Worm (Caenorhabditis elegans): ENCODE data around the gene Y57G11C.23.
A peak's percentile ranks its signal among the peaks of the same experiment; 100 is the strongest.
"Not testable (repeated sequence)": the region's sequence is repeated elsewhere in the genome, so short reads cannot be mapped to it uniquely, and the experiment has no call there.

Gene Y57G11C.23

ce11 chrIV:14862147-14862546 is 556 bp upstream of the Y57G11C.23 start, which contains the start of gene Y57G11C.38:
Gene Y57G11C.38 (plus strand): TSS chrIV:14862447.
- TF ChIP-seq unc-39 (tag; optimal IDR thresholded peaks at IDR 0.05) (no peak), pqm-1 (tag; optimal IDR thresholded peaks at IDR 0.05) (no peak), ceh-9 (tag; optimal IDR thresholded peaks at IDR 0.05) (no peak), egl-27 (tag; optimal IDR thresholded peaks at IDR 0.05) (no peak), mdl-1 (tag; optimal IDR thresholded peaks at IDR 0.05) (no peak), elt-3 (tag; optimal IDR thresholded peaks at IDR 0.05) (no peak), lin-39 (tag; optimal IDR thresholded peaks at IDR 0.05) (no peak), nfya-1 (tag; optimal IDR thresholded peaks at IDR 0.05; ENCODE audit: insufficient read depth) (no peak), nhr-11 (tag; optimal IDR thresholded peaks at IDR 0.05) (no peak), fkh-10 (GFP tag; optimal IDR thresholded peaks at IDR 0.05) (no peak), nhr-77 (tag; optimal IDR thresholded peaks at IDR 0.05) (no peak), lin-15B (tag; optimal IDR thresholded peaks at IDR 0.05) (no peak), R02D3.7 (tag; optimal IDR thresholded peaks at IDR 0.05) (no peak), snpc-4 (tag; optimal IDR thresholded peaks at IDR 0.05) (no peak), nhr-12 (tag; optimal IDR thresholded peaks at IDR 0.05) (no peak), ztf-4 (tag; optimal IDR thresholded peaks at IDR 0.05) (no peak), nhr-25 (tag; optimal IDR thresholded peaks at IDR 0.05) (no peak)

DNA sequence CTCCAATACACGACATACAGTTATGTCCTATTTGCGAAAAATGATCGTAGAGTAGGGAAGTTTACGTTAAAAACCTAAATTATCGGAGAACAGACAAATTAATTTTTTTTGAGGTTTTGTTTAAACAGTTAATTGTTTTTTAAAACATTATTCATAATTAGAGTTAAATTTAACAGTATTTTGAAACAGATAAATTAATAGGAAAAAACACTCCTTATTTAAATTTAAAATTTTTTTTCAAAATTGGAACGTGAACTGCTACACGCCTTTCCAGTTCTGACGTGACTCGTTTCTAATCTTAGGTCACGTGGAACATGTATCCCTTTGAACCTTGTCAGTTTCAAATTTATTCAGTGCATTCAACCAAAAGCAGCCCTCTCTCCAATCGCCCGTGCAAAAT is 7.9 kb downstream of the Y57G11C.23 start, which contains the start of gene Y57G11C.52:
Gene Y57G11C.52, plus strand, starts transcription at position 301 of the 400 bp plus-strand sequence.
- TF ChIP-seq zag-1 (tag; optimal IDR thresholded peaks at IDR 0.05) (no peak), nhr-11 (tag; optimal IDR thresholded peaks at IDR 0.05) (no peak), eor-1 (tag; optimal IDR thresholded peaks at IDR 0.05) (no peak), nhr-77 (tag; optimal IDR thresholded peaks at IDR 0.05) (no peak), ceh-28 (tag; optimal IDR thresholded peaks at IDR 0.05) (no peak), fos-1 (tag; optimal IDR thresholded peaks at IDR 0.05) (no peak), egl-27 (tag; optimal IDR thresholded peaks at IDR 0.05) (no peak), R02D3.7 (tag; optimal IDR thresholded peaks at IDR 0.05) (no peak), unc-62 (GFP tag; optimal IDR thresholded peaks at IDR 0.05) (no peak), snpc-4 (tag; optimal IDR thresholded peaks at IDR 0.05) (no peak), fkh-10 (GFP tag; optimal IDR thresholded peaks at IDR 0.05) (no peak)

ce11 chrIV:14843062-14843461 is 18.5 kb downstream of the Y57G11C.23 start, which contains the start of gene Y57G11C.20:
Gene Y57G11C.20 (plus strand): TSS chrIV:14843362.
- TF ChIP-seq egl-5, tbx-2, eor-1 (tag; optimal IDR thresholded peaks at IDR 0.05): not testable (repeated sequence)

- TF ChIP-seq nhr-25 (tag; optimal IDR thresholded peaks at IDR 0.05) = peak; percentile 87
- peak; percentile 76 for TF ChIP-seq ceh-82 (tag; optimal IDR thresholded peaks at IDR 0.05)
- TF ChIP-seq nhr-77 (tag; optimal IDR thresholded peaks at IDR 0.05) = peak; percentile 12
- no peak for TF ChIP-seq ceh-9 (tag; optimal IDR thresholded peaks at IDR 0.05)
- no peak for TF ChIP-seq ceh-16 (tag; optimal IDR thresholded peaks at IDR 0.05)
- TF ChIP-seq zag-1 (tag; optimal IDR thresholded peaks at IDR 0.05) = peak; percentile 5
- no peak for TF ChIP-seq mdl-1 (tag; optimal IDR thresholded peaks at IDR 0.05)
- peak; percentile 31 for TF ChIP-seq elt-2 (tag; optimal IDR thresholded peaks at IDR 0.05)
- peak; percentile 69 for TF ChIP-seq fos-1 (tag; optimal IDR thresholded peaks at IDR 0.05)
- no peak for TF ChIP-seq ztf-11 (tag; optimal IDR thresholded peaks at IDR 0.05)
- TF ChIP-seq nhr-23 (tag; optimal IDR thresholded peaks at IDR 0.05) = peak; percentile 81
- peak; percentile 43 for TF ChIP-seq aly-2 (tag; optimal IDR thresholded peaks at IDR 0.05)
- peak; percentile 48 for TF ChIP-seq egl-5 (tag; optimal IDR thresholded peaks at IDR 0.05)
- TF ChIP-seq nhr-76 (tag; optimal IDR thresholded peaks at IDR 0.05) = no peak
- TF ChIP-seq skn-1 (tag; optimal IDR thresholded peaks at IDR 0.05) = peak; percentile 30
- TF ChIP-seq lin-15B (tag; optimal IDR thresholded peaks at IDR 0.05) = peak; percentile 53
- TF ChIP-seq fkh-10 (GFP tag; optimal IDR thresholded peaks at IDR 0.05) = no peak
- TF ChIP-seq elt-1 (tag; optimal IDR thresholded peaks at IDR 0.05) = no peak
- no peak for TF ChIP-seq mml-1 (tag; optimal IDR thresholded peaks at IDR 0.05)
- TF ChIP-seq pha-4 (tag; optimal IDR thresholded peaks at IDR 0.05) = peak; percentile 23
- no peak for TF ChIP-seq fkh-2 (tag; optimal IDR thresholded peaks at IDR 0.05)
- TF ChIP-seq hmg-11 (tag; optimal IDR thresholded peaks at IDR 0.05) = peak; percentile 96
- peak; percentile 68 for TF ChIP-seq R02D3.7 (tag; optimal IDR thresholded peaks at IDR 0.05)
- no peak for TF ChIP-seq lsy-12 (tag; optimal IDR thresholded peaks at IDR 0.05)
- TF ChIP-seq jun-1 (tag; optimal IDR thresholded peaks at IDR 0.05) = peak; percentile 36
- peak; percentile 85 for TF ChIP-seq lin-39 (tag; optimal IDR thresholded peaks at IDR 0.05)
- no peak for TF ChIP-seq pqm-1 (tag; optimal IDR thresholded peaks at IDR 0.05)
- TF ChIP-seq eor-1 (tag; optimal IDR thresholded peaks at IDR 0.05) = no peak
- peak; percentile 14 for TF ChIP-seq nhr-67 (tag; optimal IDR thresholded peaks at IDR 0.05)
- TF ChIP-seq snpc-4 (tag; optimal IDR thresholded peaks at IDR 0.05) = peak; percentile 73
- peak; percentile 64 for TF ChIP-seq egl-27 (tag; optimal IDR thresholded peaks at IDR 0.05)
- no peak for TF ChIP-seq nhr-237 (tag; optimal IDR thresholded peaks at IDR 0.05)
- TF ChIP-seq unc-39 (tag; optimal IDR thresholded peaks at IDR 0.05) = no peak
- no peak for TF ChIP-seq nhr-28 (tag; optimal IDR thresholded peaks at IDR 0.05)
- TF ChIP-seq nhr-11 (tag; optimal IDR thresholded peaks at IDR 0.05) = no peak
- TF ChIP-seq nfya-1 (tag; optimal IDR thresholded peaks at IDR 0.05; ENCODE audit: insufficient read depth) = peak; percentile 76
- no peak for TF ChIP-seq ZK546.5 (tag; optimal IDR thresholded peaks at IDR 0.05)
- peak; percentile 89 for TF ChIP-seq tbx-2 (tag; optimal IDR thresholded peaks at IDR 0.05)
- peak; percentile 13 for TF ChIP-seq ama-1 (optimal IDR thresholded peaks at IDR 0.05)
- peak; percentile 91 for TF ChIP-seq ceh-28 (tag; optimal IDR thresholded peaks at IDR 0.05)
- TF ChIP-seq elt-3 (tag; optimal IDR thresholded peaks at IDR 0.05) = no peak
Observed at ce11 chrIV:14838095-14838494, 23.5 kb downstream of the Y57G11C.23 start.

Measured in whole organism, L3 larva.